Worm (Caenorhabditis elegans) whole organism, mixed stage, embryonic: ENCODE results near the gene F07E5.8.

Source experiments
- M03D4.4 ChIP-seq: sonication (generic microtip); optimal IDR thresholded peaks from 2 replicates; lab custom pipeline; 2017; ENCODE audit warnings: mild to moderate bottlenecking, missing genetic modification characterization, missing compliant biosample characterization
- blmp-1 ChIP-seq: fragments of 150-350 bp; optimal IDR thresholded peaks from 2 replicates; lab custom pipeline; 2014; ENCODE audit warnings: missing biosample characterization, missing genetic modification characterization
- ceh-39 ChIP-seq: fragments of 150-350 bp; optimal IDR thresholded peaks from 2 replicates; lab custom pipeline; 2014; ENCODE audit warnings: missing biosample characterization, missing genetic modification characterization
- ceh-43 ChIP-seq: fragments of 200-800 bp; sonication (Bioruptor generic); optimal IDR thresholded peaks from 2 replicates; lab custom pipeline; 2018; ENCODE audit warnings: mild to moderate bottlenecking, missing genetic modification characterization, moderate library complexity, missing compliant biosample characterization
- ceh-83 ChIP-seq: fragments of 200-800 bp; sonication (Bioruptor generic); optimal IDR thresholded peaks from 2 replicates; lab custom pipeline; 2018; ENCODE audit warnings: mild to moderate bottlenecking, missing genetic modification characterization, missing compliant biosample characterization
- ces-1 ChIP-seq: fragments of 150-350 bp; optimal IDR thresholded peaks from 2 replicates; lab custom pipeline; 2014; ENCODE audit warnings: missing biosample characterization, missing genetic modification reagents, missing genetic modification characterization
- cnd-1 ChIP-seq: fragments of 200-800 bp; sonication (Bioruptor generic); optimal IDR thresholded peaks from 2 replicates; lab custom pipeline; 2018; ENCODE audit warnings: mild to moderate bottlenecking, missing genetic modification characterization, missing compliant biosample characterization
- drap-1 ChIP-seq: fragments of 200-800 bp; sonication (Bioruptor generic); optimal IDR thresholded peaks from 3 replicates; lab custom pipeline; 2018; ENCODE audit warnings: mild to moderate bottlenecking, missing genetic modification characterization, missing compliant biosample characterization
- elt-1 ChIP-seq: sonication (generic microtip); optimal IDR thresholded peaks from 2 replicates; lab custom pipeline; 2017; ENCODE audit warnings: missing genetic modification characterization, mild to moderate bottlenecking, missing compliant biosample characterization, antibody characterized with exemption, moderate library complexity, borderline replicate concordance; ENCODE audit not compliant: insufficient read depth
- elt-3 ChIP-seq: fragments of 150-350 bp; optimal IDR thresholded peaks from 2 replicates; lab custom pipeline; 2014; ENCODE audit warnings: missing biosample characterization, missing genetic modification characterization
- flh-1 ChIP-seq: fragments of 200-800 bp; sonication (Bioruptor generic); optimal IDR thresholded peaks from 2 replicates; lab custom pipeline; 2018; ENCODE audit warnings: mild to moderate bottlenecking, missing genetic modification characterization, moderate library complexity, missing compliant biosample characterization
- hlh-1 ChIP-seq: fragments of 150-350 bp; optimal IDR thresholded peaks from 2 replicates; lab custom pipeline; 2014; ENCODE audit warnings: missing biosample characterization, missing genetic modification reagents, missing genetic modification characterization
- lin-13 ChIP-seq: fragments of 150-350 bp; optimal IDR thresholded peaks from 2 replicates; lab custom pipeline; 2014; ENCODE audit warnings: missing biosample characterization, missing genetic modification characterization
- lin-32 ChIP-seq: fragments of 200-800 bp; sonication (Bioruptor generic); optimal IDR thresholded peaks from 2 replicates; lab custom pipeline; 2018; ENCODE audit warnings: mild to moderate bottlenecking, missing genetic modification characterization, missing compliant biosample characterization
- lsy-2 ChIP-seq: fragments of 150-350 bp; optimal IDR thresholded peaks from 2 replicates; lab custom pipeline; 2014; ENCODE audit warnings: missing biosample characterization, missing genetic modification characterization
- mab-5 ChIP-seq: fragments of 150-350 bp; optimal IDR thresholded peaks from 2 replicates; lab custom pipeline; 2014; ENCODE audit warnings: missing biosample characterization, missing genetic modification characterization
- mep-1 ChIP-seq: fragments of 150-350 bp; optimal IDR thresholded peaks from 2 replicates; lab custom pipeline; 2017; ENCODE audit warnings: missing biosample characterization, missing genetic modification reagents, missing genetic modification characterization, inconsistent platforms
- mls-2 ChIP-seq: sonication (generic microtip); optimal IDR thresholded peaks from 2 replicates; lab custom pipeline; 2016; ENCODE audit warnings: mild to moderate bottlenecking, missing genetic modification characterization, moderate library complexity, missing compliant biosample characterization
- nhr-12 ChIP-seq: fragments of 150-350 bp; optimal IDR thresholded peaks from 2 replicates; lab custom pipeline; 2014; ENCODE audit warnings: missing biosample characterization, missing genetic modification characterization
- nhr-2 ChIP-seq: fragments of 150-350 bp; optimal IDR thresholded peaks from 2 replicates; lab custom pipeline; 2014; ENCODE audit warnings: missing biosample characterization, missing genetic modification characterization
- nhr-237 ChIP-seq: fragments of 150-350 bp; optimal IDR thresholded peaks from 2 replicates; lab custom pipeline; 2014; ENCODE audit warnings: missing biosample characterization, missing genetic modification characterization
- nhr-28 ChIP-seq: fragments of 150-350 bp; optimal IDR thresholded peaks from 2 replicates; lab custom pipeline; 2014; ENCODE audit warnings: missing biosample characterization, missing genetic modification characterization
- nhr-76 ChIP-seq: sonication (generic microtip); optimal IDR thresholded peaks from 2 replicates; lab custom pipeline; 2017; ENCODE audit warnings: missing biosample characterization, missing genetic modification characterization
- snpc-4 ChIP-seq: fragments of 150-350 bp; optimal IDR thresholded peaks from 2 replicates; lab custom pipeline; 2014; ENCODE audit warnings: missing biosample characterization, missing genetic modification characterization
- sptf-1 ChIP-seq: sonication (generic microtip); optimal IDR thresholded peaks from 2 replicates; lab custom pipeline; 2017; ENCODE audit warnings: mild to moderate bottlenecking, missing genetic modification characterization, moderate library complexity, missing compliant biosample characterization
- tbx-8 ChIP-seq: fragments of 200-800 bp; sonication (Bioruptor generic); optimal IDR thresholded peaks from 2 replicates; lab custom pipeline; 2018; ENCODE audit warnings: mild to moderate bottlenecking, missing genetic modification characterization, moderate library complexity, missing compliant biosample characterization
- unc-62 ChIP-seq: fragments of 150-350 bp; optimal IDR thresholded peaks from 2 replicates; lab custom pipeline; 2014; ENCODE audit warnings: missing biosample characterization, missing genetic modification reagents, missing genetic modification characterization
- zip-8 ChIP-seq: fragments of 150-350 bp; optimal IDR thresholded peaks from 2 replicates; lab custom pipeline; 2014; ENCODE audit warnings: missing biosample characterization, missing genetic modification characterization

F07E5.8 gene

DNA sequence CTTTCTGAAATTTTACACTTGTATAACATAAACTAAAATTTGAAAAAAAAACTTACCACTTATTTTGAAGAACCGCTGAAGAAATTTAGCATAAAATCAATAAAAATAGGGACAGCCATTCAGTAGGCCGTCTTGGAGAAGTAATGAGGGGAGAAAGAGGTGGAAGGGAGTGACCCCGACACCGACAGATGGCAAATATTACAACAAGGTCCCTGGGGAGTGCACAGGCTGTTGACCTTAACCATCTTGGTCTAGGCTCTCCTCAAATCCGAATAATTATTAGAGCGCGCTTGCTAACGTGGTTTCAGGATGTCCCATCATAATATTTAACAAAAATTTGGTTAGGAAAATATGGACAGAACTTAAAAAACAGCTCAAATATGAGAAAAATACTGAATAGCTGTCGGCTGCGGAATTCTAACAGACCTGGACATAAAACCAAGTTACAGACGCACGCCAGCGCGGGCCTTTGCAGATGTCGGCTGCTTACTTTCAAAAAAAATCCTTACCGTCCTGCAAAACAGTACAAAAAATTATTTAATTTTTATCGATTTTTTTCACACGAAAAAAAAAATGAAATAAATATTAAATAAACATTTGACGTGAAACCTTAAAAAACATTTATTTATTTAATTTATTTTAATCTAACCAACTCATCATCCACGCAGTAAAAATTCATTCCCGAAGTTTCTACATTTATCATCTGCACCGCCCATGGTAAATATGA, 19.7 kb upstream of the F07E5.8 start, which contains the start of gene T16A1.2:
TSS of gene T16A1.2 (plus strand) at position 677 of the 727 bp plus-strand sequence.
- peak; percentile 74 for TF ChIP-seq cnd-1
- no peak for TF ChIP-seq nhr-76 (tag; lab: Kevin White, UChicago)
- peak; percentile 68 for TF ChIP-seq nhr-2
- TF ChIP-seq, all 35 proteins: peak for 2

DNA sequence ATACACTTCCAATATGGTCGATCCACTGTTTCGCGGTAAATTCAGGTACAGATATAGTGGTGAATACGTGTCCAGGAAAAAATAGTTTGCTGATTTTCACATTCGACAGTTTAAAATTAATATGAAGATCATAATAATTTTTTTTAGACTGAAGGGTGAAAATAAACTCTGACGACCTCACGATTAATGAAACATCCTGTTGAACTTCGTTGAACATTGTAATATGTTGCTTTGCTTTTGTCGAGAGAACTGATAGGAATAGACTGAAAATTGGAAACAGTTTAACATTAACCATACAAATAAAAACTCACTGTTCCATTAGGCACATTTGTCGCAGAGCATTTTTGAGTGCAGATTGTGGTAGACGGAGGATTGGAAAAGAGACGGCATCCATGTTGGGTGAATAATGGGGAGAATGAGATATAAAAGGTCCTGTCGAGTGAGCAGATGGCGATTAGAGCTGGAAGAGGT, 18.1 kb upstream of the F07E5.8 start, which contains the start of gene fbxb-37:
TSS of gene fbxb-37 (minus strand) at position 421 of the 471 bp plus-strand sequence.
- TF ChIP-seq nhr-2: peak; percentile 26
- TF ChIP-seq mep-1 (tag; lab: Kevin White, UChicago): no peak

DNA sequence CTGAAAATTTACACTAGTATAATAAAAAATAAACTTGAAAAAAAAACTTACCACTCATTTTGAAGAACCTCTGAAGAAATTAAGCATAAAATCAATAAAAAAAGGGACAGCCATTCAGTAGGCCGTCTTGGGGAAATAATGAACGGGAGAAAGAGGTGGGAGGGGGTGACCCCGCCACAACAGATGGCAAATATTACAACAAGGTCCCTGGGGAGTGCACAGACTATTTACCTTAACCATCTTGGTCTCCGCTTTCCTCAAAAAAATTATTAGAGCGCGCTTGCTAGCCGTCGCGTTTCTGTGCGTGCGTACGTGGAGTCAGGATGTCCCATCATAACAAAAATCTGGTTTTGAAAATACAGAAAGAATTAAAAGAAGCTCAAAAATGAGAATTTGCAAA, 16.6 kb upstream of the F07E5.8 start, which contains the start of gene T16A1.10:
TSS of gene T16A1.10 (minus strand) at position 123 of the 400 bp plus-strand sequence.
- TF ChIP-seq lin-13 (peak; percentile 2), cnd-1 (peak; percentile 62), mab-5 (no peak), hlh-1 (tag; lab: Kevin White, UChicago) (peak; percentile 1), lin-32 (peak; percentile 82)

DNA sequence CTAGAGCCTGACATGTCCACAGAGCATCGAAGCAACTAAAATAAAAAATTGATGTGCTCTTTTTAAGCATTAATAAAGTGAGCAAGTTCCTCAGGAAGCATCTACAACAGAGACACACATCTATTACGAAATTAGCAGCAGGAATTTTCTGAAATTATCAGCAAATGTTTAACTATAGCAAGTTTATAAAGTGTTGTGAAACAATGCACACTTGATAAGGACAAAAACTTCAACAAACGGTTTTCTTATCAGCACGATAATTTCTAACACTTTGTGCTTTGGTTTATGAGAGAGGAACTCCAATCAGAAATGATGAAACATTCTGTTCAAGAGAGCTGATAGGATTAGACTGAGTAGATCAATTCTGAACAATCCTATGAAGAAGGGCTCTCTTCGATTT, 15.2 kb upstream of the F07E5.8 start, which contains the start of gene trpl-5:
TSS of gene trpl-5 (minus strand) at position 32 of the 400 bp plus-strand sequence.
- no peak for TF ChIP-seq ceh-39 (tag; lab: Kevin White, UChicago)
- no peak for TF ChIP-seq tbx-8 (GFP tag; lab: Kevin White, UChicago)
- no peak for TF ChIP-seq mep-1 (tag; lab: Kevin White, UChicago)
- TF ChIP-seq nhr-12 (tag; lab: Kevin White, UChicago): no peak
- TF ChIP-seq zip-8: no peak
- no peak for TF ChIP-seq ceh-43 (GFP tag; lab: Kevin White, UChicago)
- no peak for TF ChIP-seq elt-1 (tag; lab: Kevin White, UChicago)
- TF ChIP-seq mls-2: no peak
- TF ChIP-seq M03D4.4 (tag; lab: Kevin White, UChicago): no peak
- no peak for TF ChIP-seq sptf-1
- TF ChIP-seq ces-1 (GFP tag; lab: Kevin White, UChicago): no peak
- TF ChIP-seq flh-1 (GFP tag; lab: Kevin White, UChicago): no peak

DNA sequence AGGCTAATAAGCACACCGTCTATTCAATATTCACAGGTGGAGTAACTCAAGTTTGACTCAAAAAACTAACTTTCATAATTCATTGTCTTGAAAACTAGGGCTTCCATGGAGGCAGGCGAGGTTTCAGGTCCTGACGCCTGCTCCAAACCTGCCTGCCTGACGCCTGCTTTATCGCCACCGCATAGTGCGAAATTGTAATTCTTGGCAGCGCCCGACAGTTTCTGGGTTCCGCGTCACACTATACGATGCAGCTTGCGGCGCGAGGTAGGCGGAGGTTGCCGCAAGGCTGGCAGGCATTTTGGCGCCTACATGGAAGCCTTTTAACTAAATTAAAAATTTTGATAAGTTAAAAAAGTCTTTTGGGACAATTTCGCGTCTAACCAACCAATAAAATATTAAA, 11.8 kb upstream of the F07E5.8 start:
- no peak for TF ChIP-seq ceh-43 (GFP tag; lab: Kevin White, UChicago)
- no peak for TF ChIP-seq nhr-2
- TF ChIP-seq mep-1 (tag; lab: Kevin White, UChicago): no peak
- no peak for TF ChIP-seq snpc-4 (tag; lab: Kevin White, UChicago)
- no peak for TF ChIP-seq nhr-237 (tag; lab: Kevin White, UChicago)
- TF ChIP-seq ceh-83: no peak
- TF ChIP-seq lsy-2 (tag; lab: Kevin White, UChicago): no peak
- TF ChIP-seq unc-62: no peak
- TF ChIP-seq cnd-1: no peak
- TF ChIP-seq blmp-1 (tag; lab: Kevin White, UChicago): no peak
- no peak for TF ChIP-seq hlh-1 (tag; lab: Kevin White, UChicago)
- no peak for TF ChIP-seq drap-1 (GFP tag; lab: Kevin White, UChicago)
- no peak for TF ChIP-seq mab-5
- no peak for TF ChIP-seq zip-8
- no peak for TF ChIP-seq lin-13
- TF ChIP-seq, all 35 proteins: peak for 0

DNA sequence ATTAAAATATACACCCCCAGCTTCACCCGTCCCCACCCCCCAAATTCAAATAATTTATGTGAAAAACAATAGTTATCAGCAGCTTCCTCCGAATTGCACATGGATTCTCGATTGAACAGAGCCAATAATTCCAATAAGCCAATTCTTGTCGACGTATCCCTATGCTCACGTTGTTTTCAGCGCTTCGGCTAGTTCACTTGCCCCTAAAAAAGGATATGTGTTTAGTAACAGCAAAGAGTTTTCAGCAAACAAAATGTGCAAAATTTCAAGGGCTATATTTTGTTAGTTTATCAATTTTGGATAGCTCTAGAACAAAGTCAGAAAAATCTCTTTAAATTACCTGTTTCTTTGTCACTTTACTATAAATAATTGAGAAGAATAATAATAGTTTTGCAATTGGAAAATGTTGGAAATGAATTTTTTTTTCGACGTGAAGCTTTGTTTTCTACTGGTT, 8.3 kb upstream of the F07E5.8 start, which contains the start of the genes T16A1.5 and fbxc-49:
TSS of gene T16A1.5 (minus strand) at position 101 of the 454 bp plus-strand sequence.
TSS of gene fbxc-49 (plus strand) at position 404 of the 454 bp plus-strand sequence.
- TF ChIP-seq nhr-28 (tag; lab: Kevin White, UChicago) (no peak), tbx-8 (GFP tag; lab: Kevin White, UChicago) (no peak), elt-3 (tag; lab: Kevin White, UChicago) (no peak), nhr-237 (tag; lab: Kevin White, UChicago) (no peak), mab-5 (no peak)
